Worm (Caenorhabditis elegans) whole organism, early embryonic: Measurements from ENCODE around the gene hex-1.

Source experiments
- B0310.2 ChIP-seq: sonication (generic microtip); optimal IDR thresholded peaks from 2 replicates; lab custom pipeline; 2016; ENCODE audit warnings: mild to moderate bottlenecking, missing genetic modification characterization, missing compliant biosample characterization
- F13C5.2 ChIP-seq: sonication (generic microtip); optimal IDR thresholded peaks from 2 replicates; lab custom pipeline; 2017; ENCODE audit warnings: mild to moderate bottlenecking, missing genetic modification characterization, inconsistent platforms, missing compliant biosample characterization
- aly-1 ChIP-seq: sonication (generic microtip); optimal IDR thresholded peaks from 2 replicates; lab custom pipeline; 2016; ENCODE audit warnings: missing genetic modification characterization, missing compliant biosample characterization
- ama-1 ChIP-seq: fragments of 150-350 bp; optimal IDR thresholded peaks from 2 replicates; lab custom pipeline; 2014
- ceh-36 ChIP-seq: sonication (generic microtip); optimal IDR thresholded peaks from 2 replicates; lab custom pipeline; 2016; ENCODE audit warnings: missing genetic modification characterization, inconsistent platforms, missing compliant biosample characterization
- ets-7 ChIP-seq: sonication (generic microtip); optimal IDR thresholded peaks from 2 replicates; lab custom pipeline; 2016; ENCODE audit warnings: missing genotype, missing genetic modification characterization, missing compliant biosample characterization
- hnd-1 ChIP-seq: sonication (generic microtip); optimal IDR thresholded peaks from 2 replicates; lab custom pipeline; 2016; ENCODE audit warnings: missing genetic modification characterization, missing compliant biosample characterization
- pes-1 ChIP-seq: fragments of 200-800 bp; sonication (Bioruptor generic); IDR thresholded peaks from 2 replicates; pipeline ENCODE4 v1.3.6; 2022; ENCODE audit warnings: missing genetic modification reagents, missing genetic modification characterization, missing compliant biosample characterization
- sea-1 ChIP-seq: fragments of 200-800 bp; sonication (Bioruptor generic); conservative IDR thresholded peaks from 2 replicates; pipeline ENCODE4 v1.3.6; 2022; ENCODE audit warnings: missing genetic modification characterization, missing compliant biosample characterization
- tbx-11 ChIP-seq: fragments of 200-800 bp; sonication (Bioruptor generic); IDR thresholded peaks from 2 replicates; pipeline ENCODE4 v1.3.6; 2022; ENCODE audit warnings: missing genetic modification characterization, missing compliant biosample characterization
- tbx-37 ChIP-seq: fragments of 200-800 bp; sonication (Bioruptor generic); conservative IDR thresholded peaks from 2 replicates; pipeline ENCODE4 v1.3.6; 2022; ENCODE audit warnings: missing genetic modification reagents, missing genetic modification characterization, missing compliant biosample characterization
- tra-4 ChIP-seq: sonication (generic microtip); optimal IDR thresholded peaks from 2 replicates; lab custom pipeline; 2017; ENCODE audit warnings: missing genetic modification characterization, missing compliant biosample characterization

- TF ChIP-seq ama-1 (lab: Kevin White, UChicago) (no peak), tbx-11 (GFP tag; lab: Robert Waterston, UW) (no peak), pes-1 (GFP tag; lab: Robert Waterston, UW) (no peak), F13C5.2 (tag; lab: Kevin White, UChicago) (no peak), tra-4 (no peak), sea-1 (no peak), ets-7 (tag; lab: Kevin White, UChicago) (no peak), aly-1 (no peak), hnd-1 (tag; lab: Kevin White, UChicago) (no peak), B0310.2 (tag; lab: Kevin White, UChicago) (no peak), tbx-37 (no peak), ceh-36 (tag; lab: Kevin White, UChicago) (no peak)
Observed at ce11 chrX:2215108-2215507, 5.8 kb upstream of the hex-1 start.
